Fruit fly (Drosophila melanogaster) whole organism, prepupa: ENCODE measurements around the gene CG7841.

Experiments used
- Blimp-1 ChIP-seq: fragments of 200-800 bp; sonication (Bioruptor generic); optimal IDR thresholded peaks from 3 replicates; lab custom pipeline; 2017; ENCODE audit warnings: missing biosample characterization, missing genetic modification characterization, mild to moderate bottlenecking, moderate library complexity, missing genetic modification reagents
- CG10669 ChIP-seq: fragments of 200-800 bp; sonication (Bioruptor generic); optimal IDR thresholded peaks from 3 replicates; lab custom pipeline; 2018; ENCODE audit warnings: missing biosample characterization, mild to moderate bottlenecking, missing genetic modification characterization, moderate library complexity
- CG11762 ChIP-seq: fragments of 200-800 bp; sonication (Bioruptor generic); optimal IDR thresholded peaks from 3 replicates; lab custom pipeline; 2016; ENCODE audit warnings: missing biosample characterization, missing genetic modification characterization; ENCODE audit not compliant: insufficient read depth
- CG1621 ChIP-seq: fragments of 200-800 bp; sonication (Bioruptor generic); optimal IDR thresholded peaks from 3 replicates; lab custom pipeline; 2018; ENCODE audit warnings: missing biosample characterization, mild to moderate bottlenecking, missing genetic modification characterization
- CG16779 ChIP-seq: fragments of 200-800 bp; sonication (Bioruptor generic); optimal IDR thresholded peaks from 3 replicates; lab custom pipeline; 2017; ENCODE audit warnings: missing biosample characterization, mild to moderate bottlenecking, missing genetic modification characterization
- CG31627 ChIP-seq: fragments of 200-800 bp; sonication (Bioruptor generic); optimal IDR thresholded peaks from 3 replicates; lab custom pipeline; 2016; ENCODE audit warnings: missing biosample characterization, missing genetic modification characterization
- CG34406 ChIP-seq: fragments of 200-800 bp; sonication (Bioruptor generic); optimal IDR thresholded peaks from 3 replicates; lab custom pipeline; 2016; ENCODE audit warnings: missing biosample characterization, missing genetic modification characterization
- CG3919 ChIP-seq: fragments of 200-800 bp; sonication (Bioruptor generic); optimal IDR thresholded peaks from 3 replicates; lab custom pipeline; 2016; ENCODE audit warnings: missing biosample characterization, missing genetic modification characterization
- CG6163 ChIP-seq: fragments of 200-800 bp; sonication (Bioruptor generic); IDR thresholded peaks from 3 replicates; pipeline ENCODE4 v1.3.6; 2022; ENCODE audit warnings: missing biosample characterization, missing genetic modification characterization
- CG6792 ChIP-seq: fragments of 200-800 bp; sonication (Bioruptor generic); optimal IDR thresholded peaks from 3 replicates; lab custom pipeline; 2016; ENCODE audit warnings: missing biosample characterization, missing genetic modification characterization
- CG6808 ChIP-seq: fragments of 200-800 bp; sonication (Bioruptor generic); optimal IDR thresholded peaks from 3 replicates; lab custom pipeline; 2017; ENCODE audit warnings: missing biosample characterization, missing genetic modification characterization, mild to moderate bottlenecking, moderate library complexity, missing genetic modification reagents
- CG6854 ChIP-seq: fragments of 200-800 bp; sonication (Bioruptor generic); optimal IDR thresholded peaks from 2 replicates; lab custom pipeline; 2017; ENCODE audit warnings: missing biosample characterization, mild to moderate bottlenecking, missing genetic modification characterization
- CG7368 ChIP-seq: fragments of 200-800 bp; sonication (Bioruptor generic); optimal IDR thresholded peaks from 3 replicates; lab custom pipeline; 2016; ENCODE audit warnings: missing biosample characterization, missing genetic modification characterization
- CG8119 ChIP-seq: fragments of 200-800 bp; sonication (Bioruptor generic); IDR thresholded peaks from 3 replicates; pipeline ENCODE4 v1.3.6; 2022; ENCODE audit warnings: missing biosample characterization, missing genetic modification characterization
- CG8632 ChIP-seq: fragments of 200-800 bp; sonication (Bioruptor generic); optimal IDR thresholded peaks from 3 replicates; lab custom pipeline; 2016; ENCODE audit warnings: missing biosample characterization, missing genetic modification characterization
- Eip78C ChIP-seq: fragments of 200-800 bp; sonication (Bioruptor generic); peaks from one replicate; lab custom pipeline; 2016; ENCODE audit warnings: missing biosample characterization, missing genetic modification characterization
- Eip93F ChIP-seq: fragments of 200-800 bp; sonication (Bioruptor generic); optimal IDR thresholded peaks from 2 replicates; lab custom pipeline; 2016; ENCODE audit warnings: missing biosample characterization, mild to moderate bottlenecking, missing genetic modification characterization
- Ets21C ChIP-seq: fragments of 200-800 bp; sonication (Bioruptor generic); optimal IDR thresholded peaks from 3 replicates; lab custom pipeline; 2016; ENCODE audit warnings: missing biosample characterization, missing genetic modification characterization
- Ets96B ChIP-seq: fragments of 200-800 bp; optimal IDR thresholded peaks from 2 replicates; lab custom pipeline; 2019; ENCODE audit warnings: missing biosample characterization, mild to moderate bottlenecking, missing genetic modification characterization, moderate library complexity
- Gug ChIP-seq: fragments of 200-800 bp; sonication (Bioruptor generic); IDR thresholded peaks from 2 replicates; pipeline ENCODE4 v1.3.6; 2022; ENCODE audit warnings: missing biosample characterization, missing genetic modification characterization
- Hr38 ChIP-seq: sonication (Bioruptor generic); optimal IDR thresholded peaks from 2 replicates; lab custom pipeline; 2016; ENCODE audit warnings: missing biosample characterization, missing genetic modification characterization
- Hr39 ChIP-seq: fragments of 200-800 bp; sonication (Bioruptor generic); optimal IDR thresholded peaks from 2 replicates; lab custom pipeline; 2016; ENCODE audit warnings: missing biosample characterization, missing genetic modification characterization
- Hr4 ChIP-seq: fragments of 200-800 bp; sonication (Bioruptor generic); optimal IDR thresholded peaks from 3 replicates; lab custom pipeline; 2016; ENCODE audit warnings: missing biosample characterization, missing genetic modification characterization
- Met ChIP-seq: fragments of 200-800 bp; sonication (Bioruptor generic); optimal IDR thresholded peaks from 3 replicates; lab custom pipeline; 2016; ENCODE audit warnings: missing biosample characterization, missing genetic modification characterization
- OdsH ChIP-seq: fragments of 200-800 bp; sonication (Bioruptor generic); optimal IDR thresholded peaks from 3 replicates; lab custom pipeline; 2016; ENCODE audit warnings: missing biosample characterization, missing genetic modification characterization
- Sox14 ChIP-seq: fragments of 200-800 bp; sonication (Bioruptor generic); optimal IDR thresholded peaks from 3 replicates; lab custom pipeline; 2016; ENCODE audit warnings: missing biosample characterization, missing genetic modification characterization
- achi ChIP-seq: fragments of 200-800 bp; sonication (Bioruptor generic); optimal IDR thresholded peaks from 3 replicates; lab custom pipeline; 2016; ENCODE audit warnings: missing biosample characterization, missing genetic modification characterization
- acj6 ChIP-seq: fragments of 200-800 bp; sonication (Bioruptor generic); optimal IDR thresholded peaks from 3 replicates; lab custom pipeline; 2016; ENCODE audit warnings: missing biosample characterization, missing genetic modification characterization
- cyc ChIP-seq: fragments of 200-800 bp; sonication (Bioruptor generic); optimal IDR thresholded peaks from 3 replicates; lab custom pipeline; 2016; ENCODE audit warnings: missing biosample characterization, missing genetic modification characterization
- dsx ChIP-seq: fragments of 200-800 bp; optimal IDR thresholded peaks from 3 replicates; lab custom pipeline; 2019; ENCODE audit warnings: missing biosample characterization, mild to moderate bottlenecking, missing genetic modification characterization, moderate library complexity; ENCODE audit not compliant: poor library complexity, severe bottlenecking
- eg ChIP-seq: fragments of 200-800 bp; sonication (Bioruptor generic); IDR thresholded peaks from 3 replicates; pipeline ENCODE4 v1.3.6; 2022; ENCODE audit warnings: missing biosample characterization, missing genetic modification characterization
- esn ChIP-seq: fragments of 200-800 bp; sonication (Bioruptor generic); optimal IDR thresholded peaks from 2 replicates; lab custom pipeline; 2016; ENCODE audit warnings: missing biosample characterization, mild to moderate bottlenecking, missing genetic modification characterization, moderate library complexity
- fd85E ChIP-seq: fragments of 200-800 bp; sonication (Bioruptor generic); optimal IDR thresholded peaks from 3 replicates; lab custom pipeline; 2016; ENCODE audit warnings: missing biosample characterization, missing genetic modification characterization
- fkh ChIP-seq: fragments of 200-800 bp; sonication (Bioruptor generic); optimal IDR thresholded peaks from 3 replicates; lab custom pipeline; 2017; ENCODE audit warnings: missing biosample characterization, mild to moderate bottlenecking, missing genetic modification characterization, moderate library complexity
- lz ChIP-seq: fragments of 200-800 bp; sonication (Bioruptor generic); optimal IDR thresholded peaks from 3 replicates; lab custom pipeline; 2016; ENCODE audit warnings: missing biosample characterization, missing genetic modification characterization
- net ChIP-seq: fragments of 200-800 bp; sonication (Bioruptor generic); optimal IDR thresholded peaks from 3 replicates; lab custom pipeline; 2016; ENCODE audit warnings: missing biosample characterization, missing genetic modification characterization
- pdm3 ChIP-seq: fragments of 200-800 bp; sonication (Bioruptor generic); optimal IDR thresholded peaks from 3 replicates; lab custom pipeline; 2016; ENCODE audit warnings: missing biosample characterization, missing genetic modification characterization
- salr ChIP-seq, 2 experiments: fragments of 200-800 bp; sonication (Bioruptor generic); optimal IDR thresholded peaks; 3 replicates each; lab custom pipeline; 2016 to 2018; ENCODE audit warnings: missing biosample characterization in 2 of 2, missing genetic modification characterization in 2 of 2, mild to moderate bottlenecking in 1 of 2
- svp ChIP-seq: fragments of 200-800 bp; sonication (Bioruptor generic); peaks from one replicate; lab custom pipeline; 2016; ENCODE audit warnings: missing biosample characterization, missing genetic modification characterization
- topi ChIP-seq: fragments of 200-800 bp; sonication (Bioruptor generic); optimal IDR thresholded peaks from 3 replicates; lab custom pipeline; 2016; ENCODE audit warnings: missing biosample characterization, missing genetic modification characterization
- vri ChIP-seq: fragments of 200-800 bp; sonication (Bioruptor generic); optimal IDR thresholded peaks from 3 replicates; lab custom pipeline; 2016; ENCODE audit warnings: missing biosample characterization, mild to moderate bottlenecking, missing genetic modification characterization

CG7841 gene

dm6 chr3L:15553993-15554644 lies 46.1 kb upstream of the CG7841 start, which contains the start of gene AGO2 (continued):
- TF ChIP-seq svp, result peak; percentile 55
- TF ChIP-seq eg, result peak; percentile 91; the same call in 2 of the 3 replicates
- peak; percentile 62 for TF ChIP-seq CG16779 (tag; lab: Kevin White, UChicago)
- TF ChIP-seq CG6808 (GFP tag; lab: Kevin White, UChicago), result peak; percentile 91
- no peak for TF ChIP-seq net (GFP tag; lab: Kevin White, UChicago)
- TF ChIP-seq Gug, result peak; percentile 81
- peak; percentile 30 for TF ChIP-seq vri (GFP tag; lab: Kevin White, UChicago)
- TF ChIP-seq CG8632 (GFP tag; lab: Kevin White, UChicago), result no peak
- no peak for TF ChIP-seq CG6163 (GFP tag; lab: Robert Waterston, UW)
- TF ChIP-seq cyc (GFP tag; lab: Kevin White, UChicago), result no peak
- TF ChIP-seq Eip93F, result no peak
- TF ChIP-seq CG10669, result peak; percentile 87
- peak; percentile 65 for TF ChIP-seq CG1621 (tag; lab: Kevin White, UChicago)
- peak; percentile 78 for TF ChIP-seq CG11762 (GFP tag; lab: Kevin White, UChicago)
- TF ChIP-seq topi, result peak; percentile 50

- no peak for TF ChIP-seq achi (GFP tag; lab: Kevin White, UChicago)
- no peak for TF ChIP-seq CG6792
- peak; percentile 50 for TF ChIP-seq vri (GFP tag; lab: Kevin White, UChicago)
- peak; percentile 86 for TF ChIP-seq fkh (GFP tag; lab: Kevin White, UChicago)
- TF ChIP-seq, all 60 proteins: peak for 2
These were observed 40.8 kb upstream of the CG7841 start for dm6 chr3L:15548843-15549242.

dm6 chr3L:15547187-15547790 lies 39.2 kb upstream of the CG7841 start:
- TF ChIP-seq vri (GFP tag; lab: Kevin White, UChicago) (peak; percentile 94), net (GFP tag; lab: Kevin White, UChicago) (no peak)

- TF ChIP-seq svp (peak; percentile 78), fkh (GFP tag; lab: Kevin White, UChicago) (peak; percentile 33), cyc (GFP tag; lab: Kevin White, UChicago) (peak; percentile 59), Hr39 (peak; percentile 68), vri (GFP tag; lab: Kevin White, UChicago) (peak; percentile 32), CG34406 (GFP tag; lab: Kevin White, UChicago) (peak; percentile 19), salr (GFP tag; optimal IDR thresholded peaks at IDR 0.05; lab: Kevin White, UChicago) (peak in 1 of 2 experiments; percentile 43), esn (GFP tag; lab: Kevin White, UChicago) (peak; percentile 59), CG6792 (peak; percentile 22), Hr38 (GFP tag; lab: Kevin White, UChicago) (no peak), lz (GFP tag; lab: Kevin White, UChicago) (peak; percentile 53), Blimp-1 (GFP tag; lab: Kevin White, UChicago) (peak; percentile 36), CG8119 (GFP tag; lab: Robert Waterston, UW) (no peak), Sox14 (peak; percentile 35), Hr4 (GFP tag; lab: Kevin White, UChicago) (peak; percentile 61), CG31627 (peak; percentile 47), acj6 (peak; percentile 37), dsx (GFP tag; lab: Kevin White, UChicago) (no peak), CG7368 (GFP tag; lab: Kevin White, UChicago) (no peak), Ets21C (GFP tag; lab: Kevin White, UChicago) (peak; percentile 23), fd85E (GFP tag; lab: Kevin White, UChicago) (no peak), CG3919 (GFP tag; lab: Kevin White, UChicago) (peak; percentile 6), Met (peak; percentile 65), OdsH (peak; percentile 33), CG8632 (GFP tag; lab: Kevin White, UChicago) (no peak), Eip78C (GFP tag; lab: Kevin White, UChicago) (peak; percentile 59), Ets96B (no peak), CG6854 (GFP tag; lab: Kevin White, UChicago) (peak; percentile 39), pdm3 (GFP tag; lab: Kevin White, UChicago) (peak; percentile 7)
These were observed 36.7 kb upstream of the CG7841 start for dm6 chr3L:15544455-15545415.
